Worm (Caenorhabditis elegans) whole organism, L4/young adult: Measurements from ENCODE around the gene C47E8.1.

ENCODE experiments used
- W03F9.2 ChIP-seq: fragments of 150-350 bp; optimal IDR thresholded peaks from 2 replicates; lab custom pipeline; 2014; ENCODE audit warnings: missing biosample characterization, missing genetic modification characterization
- dao-5 ChIP-seq: sonication (generic microtip); optimal IDR thresholded peaks from 2 replicates; lab custom pipeline; 2016; ENCODE audit warnings: missing genotype, missing genetic modification characterization, moderate library complexity, missing compliant biosample characterization
- him-1 ChIP-seq: sonication (generic microtip); optimal IDR thresholded peaks from 2 replicates; lab custom pipeline; 2016; ENCODE audit warnings: missing genotype, missing genetic modification reagents, missing genetic modification characterization, missing compliant biosample characterization

Gene C47E8.1

DNA sequence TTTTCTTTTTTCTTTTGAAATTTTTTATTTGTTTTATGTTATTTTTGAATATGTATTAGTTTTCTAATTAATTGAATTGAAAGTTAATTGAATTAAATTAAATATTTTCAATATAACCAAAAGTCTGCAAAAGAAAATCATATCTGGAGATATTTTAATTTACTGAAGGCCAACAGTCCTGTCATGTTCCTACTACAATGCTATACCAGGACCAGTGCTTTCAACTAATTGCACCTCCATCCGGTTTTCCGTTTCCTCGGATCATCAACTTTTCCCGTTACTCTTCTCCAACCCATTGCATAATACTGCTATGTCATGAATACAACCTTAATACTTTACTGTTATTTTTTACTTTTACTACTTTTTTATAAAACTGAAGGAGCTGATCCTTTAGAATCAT lies 46.5 kb downstream of the C47E8.1 start, which contains the start of gene R08A2.5:
R08A2.5 (plus strand) TSS at position 301 of the 400 bp plus-strand sequence.
- TF ChIP-seq him-1 (tag; lab: Kevin White, UChicago) (no peak), dao-5 (tag; lab: Kevin White, UChicago) (no peak), W03F9.2 (tag; lab: Kevin White, UChicago) (no peak)

DNA sequence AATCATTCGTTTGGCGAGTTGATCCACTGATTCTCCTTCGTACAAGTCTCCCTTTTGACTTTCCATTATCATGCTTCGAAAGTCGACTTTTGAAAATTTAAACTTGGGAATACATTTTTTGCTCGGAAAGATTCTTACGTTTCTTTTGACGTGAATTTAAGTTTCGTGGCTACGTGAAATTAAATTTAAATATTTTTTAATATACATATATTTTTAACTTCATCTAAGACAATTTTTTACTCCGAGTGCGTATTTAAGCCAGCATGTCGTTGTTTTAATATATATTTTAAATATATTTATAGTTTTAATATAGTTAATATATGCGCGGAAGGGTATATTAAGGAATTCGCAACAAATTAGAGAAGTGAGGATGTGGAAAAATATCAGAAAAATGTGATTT lies 49.8 kb downstream of the C47E8.1 start, which contains the start of gene R08A2.2:
R08A2.2 (minus strand) TSS at position 101 of the 400 bp plus-strand sequence.
- TF ChIP-seq dao-5 (tag; lab: Kevin White, UChicago) (no peak), him-1 (tag; lab: Kevin White, UChicago) (no peak), W03F9.2 (tag; lab: Kevin White, UChicago) (no peak)

DNA sequence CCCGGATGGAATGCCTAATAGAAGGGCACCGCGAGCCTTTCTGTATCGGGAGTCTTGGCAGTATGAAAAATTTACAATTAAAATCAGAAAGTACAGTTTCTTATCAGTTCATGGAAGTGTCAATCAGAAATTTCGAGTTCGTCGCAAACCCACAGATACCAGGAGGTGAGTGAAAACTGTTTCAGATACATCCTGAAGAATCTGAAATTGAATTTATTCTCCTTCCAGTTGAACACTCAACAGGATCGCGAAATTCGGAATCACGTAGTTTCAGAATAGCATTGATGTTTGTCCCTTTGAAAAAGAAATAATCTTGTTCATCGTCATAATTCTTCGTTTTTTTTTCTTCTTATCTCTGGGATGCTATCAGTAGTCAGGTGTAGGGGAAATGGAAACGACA lies 50.3 kb downstream of the C47E8.1 start, which contains the start of gene fbxa-147:
fbxa-147 (plus strand) TSS at position 386 of the 400 bp plus-strand sequence.
- TF ChIP-seq W03F9.2 (tag; lab: Kevin White, UChicago) = no peak
